Fruit fly (Drosophila melanogaster) whole organism, embryonic: ENCODE results near the gene CG14220.

Source experiments
- Adf1 ChIP-seq: fragments of 200-800 bp; sonication (Bioruptor generic); IDR thresholded peaks from 2 replicates; pipeline ENCODE4 v1.3.6; 2022; ENCODE audit warnings: missing biosample characterization, missing genetic modification characterization
- Aef1 ChIP-seq: fragments of 200-800 bp; sonication (Bioruptor generic); IDR thresholded peaks from 3 replicates; pipeline ENCODE4 v1.3.6; 2022; ENCODE audit warnings: missing biosample characterization, missing genetic modification characterization
- Bgb ChIP-seq: fragments of 200-800 bp; sonication (Bioruptor generic); IDR thresholded peaks from 2 replicates; pipeline ENCODE4 v1.3.6; 2022; ENCODE audit warnings: missing biosample characterization, missing genetic modification characterization; ENCODE audit not compliant: partially characterized antibody
- Bteb2 ChIP-seq: fragments of 200-800 bp; sonication (Bioruptor generic); optimal IDR thresholded peaks from 2 replicates; lab custom pipeline; 2016; ENCODE audit warnings: missing biosample characterization, missing genetic modification characterization
- CG10654 ChIP-seq: fragments of 200-800 bp; sonication (Bioruptor generic); optimal IDR thresholded peaks from 2 replicates; lab custom pipeline; 2016; ENCODE audit warnings: missing biosample characterization, missing genetic modification characterization
- CG11695 ChIP-seq: fragments of 200-800 bp; sonication (Bioruptor generic); IDR thresholded peaks from 3 replicates; pipeline ENCODE4 v1.3.6; 2022; ENCODE audit warnings: missing biosample characterization, missing genetic modification characterization
- CG12155 ChIP-seq: fragments of 200-800 bp; sonication (Bioruptor generic); optimal IDR thresholded peaks from 3 replicates; lab custom pipeline; 2016; ENCODE audit warnings: missing biosample characterization, missing genetic modification characterization
- CG15479 ChIP-seq: fragments of 200-800 bp; sonication (Bioruptor generic); optimal IDR thresholded peaks from 3 replicates; lab custom pipeline; 2019; ENCODE audit warnings: missing biosample characterization, mild to moderate bottlenecking, missing genetic modification characterization, moderate library complexity
- CG16779 ChIP-seq: fragments of 200-800 bp; sonication (Bioruptor generic); IDR thresholded peaks from 2 replicates; pipeline ENCODE4 v1.3.6; 2022; ENCODE audit warnings: missing biosample characterization, missing genetic modification characterization
- CG18599 ChIP-seq: fragments of 200-800 bp; sonication (Bioruptor generic); optimal IDR thresholded peaks from 3 replicates; lab custom pipeline; 2017; ENCODE audit warnings: missing biosample characterization, missing genetic modification characterization, mild to moderate bottlenecking, moderate library complexity, missing genetic modification reagents
- CG34224 ChIP-seq: fragments of 200-800 bp; sonication (Bioruptor generic); IDR thresholded peaks from 3 replicates; pipeline ENCODE4 v1.3.6; 2022; ENCODE audit warnings: missing biosample characterization, missing genetic modification characterization; ENCODE audit not compliant: partially characterized antibody
- CG34376 ChIP-seq: fragments of 200-800 bp; sonication (Bioruptor generic); optimal IDR thresholded peaks from 2 replicates; lab custom pipeline; 2018; ENCODE audit warnings: missing biosample characterization, mild to moderate bottlenecking, missing genetic modification characterization
- CG34422 ChIP-seq: fragments of 200-800 bp; sonication (Bioruptor generic); IDR thresholded peaks from 3 replicates; pipeline ENCODE4 v1.3.6; 2022; ENCODE audit warnings: missing biosample characterization, missing genetic modification characterization
- CG4360 ChIP-seq: fragments of 200-800 bp; sonication (Bioruptor generic); IDR thresholded peaks from 2 replicates; pipeline ENCODE4 v1.3.6; 2022; ENCODE audit warnings: missing biosample characterization, missing genetic modification characterization
- CG6272 ChIP-seq: fragments of 200-800 bp; sonication (Bioruptor generic); IDR thresholded peaks from 2 replicates; pipeline ENCODE4 v1.3.6; 2022; ENCODE audit warnings: missing biosample characterization, missing genetic modification characterization
- CG7987 ChIP-seq: fragments of 200-800 bp; sonication (Bioruptor generic); optimal IDR thresholded peaks from 2 replicates; lab custom pipeline; 2018; ENCODE audit warnings: missing biosample characterization, mild to moderate bottlenecking, missing genetic modification characterization, moderate library complexity
- CG8478 ChIP-seq: fragments of >200 bp; optimal IDR thresholded peaks from 2 replicates; lab custom pipeline; 2018
- CG9215 ChIP-seq: fragments of 200-800 bp; sonication (Bioruptor generic); IDR thresholded peaks from 2 replicates; pipeline ENCODE4 v1.3.6; 2022; ENCODE audit warnings: missing biosample characterization, missing genetic modification characterization
- ERR ChIP-seq: fragments of 200-800 bp; sonication (Bioruptor generic); optimal IDR thresholded peaks from 2 replicates; lab custom pipeline; 2016; ENCODE audit warnings: missing biosample characterization, missing genetic modification characterization
- Hand ChIP-seq: fragments of 200-800 bp; sonication (Bioruptor generic); optimal IDR thresholded peaks from 2 replicates; lab custom pipeline; 2017; ENCODE audit warnings: mild to moderate bottlenecking, missing biosample characterization, missing genetic modification reagents, missing genetic modification characterization
- HmgD ChIP-seq: fragments of 200-800 bp; sonication (Bioruptor generic); optimal IDR thresholded peaks from 3 replicates; lab custom pipeline; 2016; ENCODE audit warnings: missing biosample characterization, missing genetic modification characterization
- MESR4 ChIP-seq: fragments of 200-800 bp; sonication (Bioruptor generic); optimal IDR thresholded peaks from 2 replicates; lab custom pipeline; 2018; ENCODE audit warnings: missing biosample characterization, mild to moderate bottlenecking, missing genetic modification characterization, moderate library complexity
- MTF-1 ChIP-seq: fragments of 200-800 bp; sonication (Bioruptor generic); optimal IDR thresholded peaks from 2 replicates; lab custom pipeline; 2018; ENCODE audit warnings: missing biosample characterization, mild to moderate bottlenecking, missing genetic modification characterization, borderline replicate concordance
- Max ChIP-seq: fragments of 200-800 bp; sonication (Bioruptor generic); optimal IDR thresholded peaks from 2 replicates; lab custom pipeline; 2016; ENCODE audit warnings: missing biosample characterization, mild to moderate bottlenecking, missing genetic modification characterization
- Meics ChIP-seq: fragments of 200-800 bp; sonication (Bioruptor generic); optimal IDR thresholded peaks from 2 replicates; lab custom pipeline; 2017; ENCODE audit warnings: missing biosample characterization, mild to moderate bottlenecking, missing genetic modification characterization
- Scr ChIP-seq: fragments of 200-800 bp; sonication (Bioruptor generic); IDR thresholded peaks from 2 replicates; pipeline ENCODE4 v1.3.6; 2022; ENCODE audit warnings: missing biosample characterization, missing genetic modification characterization; ENCODE audit not compliant: partially characterized antibody
- YL-1 ChIP-seq: fragments of 200-800 bp; sonication (Bioruptor generic); optimal IDR thresholded peaks from 3 replicates; lab custom pipeline; 2017; ENCODE audit warnings: missing biosample characterization, mild to moderate bottlenecking, missing genetic modification characterization
- amos ChIP-seq: fragments of 200-800 bp; sonication (Bioruptor generic); IDR thresholded peaks from 2 replicates; pipeline ENCODE4 v1.3.6; 2022; ENCODE audit warnings: missing biosample characterization, missing genetic modification characterization; ENCODE audit not compliant: partially characterized antibody
- ato ChIP-seq: fragments of 200-800 bp; sonication (Bioruptor generic); IDR thresholded peaks from 2 replicates; pipeline ENCODE4 v1.3.6; 2022; ENCODE audit warnings: missing biosample characterization, missing genetic modification characterization; ENCODE audit not compliant: partially characterized antibody
- bbx ChIP-seq: fragments of 200-800 bp; sonication (Bioruptor generic); IDR thresholded peaks from 2 replicates; pipeline ENCODE4 v1.3.6; 2022; ENCODE audit warnings: missing biosample characterization, missing genetic modification characterization; ENCODE audit not compliant: partially characterized antibody
- cg ChIP-seq: fragments of 200-800 bp; sonication (Bioruptor generic); optimal IDR thresholded peaks from 3 replicates; lab custom pipeline; 2019; ENCODE audit warnings: missing biosample characterization, mild to moderate bottlenecking, missing genetic modification characterization, moderate library complexity
- chinmo ChIP-seq: fragments of 200-800 bp; sonication (Bioruptor generic); IDR thresholded peaks from 4 replicates; pipeline ENCODE4 v1.3.6; 2022; ENCODE audit warnings: missing biosample characterization, missing genetic modification characterization; ENCODE audit not compliant: partially characterized antibody
- chm ChIP-seq: fragments of 200-800 bp; sonication (Bioruptor generic); IDR thresholded peaks from 2 replicates; pipeline ENCODE4 v1.3.6; 2022; ENCODE audit warnings: missing biosample characterization, missing genetic modification characterization
- ci ChIP-seq: fragments of 200-800 bp; sonication (Bioruptor generic); IDR thresholded peaks from 3 replicates; pipeline ENCODE4 v1.3.6; 2022; ENCODE audit warnings: missing biosample characterization, missing genetic modification characterization
- crp ChIP-seq, 2 experiments: fragments of 200-800 bp; sonication (Bioruptor generic); optimal IDR thresholded peaks; 2 replicates in 1 of 2; 3 replicates in 1 of 2; lab custom pipeline; 2017; ENCODE audit warnings: missing biosample characterization in 2 of 2, missing genetic modification characterization in 2 of 2, mild to moderate bottlenecking in 1 of 2, moderate library complexity in 1 of 2
- ewg ChIP-seq: fragments of 200-800 bp; sonication (Bioruptor generic); optimal IDR thresholded peaks from 3 replicates; lab custom pipeline; 2017; ENCODE audit warnings: mild to moderate bottlenecking, missing biosample characterization, missing genetic modification reagents, missing genetic modification characterization
- fd3F ChIP-seq: fragments of 200-800 bp; sonication (Bioruptor generic); optimal IDR thresholded peaks from 2 replicates; lab custom pipeline; 2018; ENCODE audit warnings: missing biosample characterization, mild to moderate bottlenecking, missing genetic modification characterization, moderate library complexity
- gfzf ChIP-seq: fragments of 200-800 bp; sonication (Bioruptor generic); optimal IDR thresholded peaks from 2 replicates; lab custom pipeline; 2016; ENCODE audit warnings: missing biosample characterization, mild to moderate bottlenecking, missing genetic modification characterization, moderate library complexity
- kah ChIP-seq: fragments of 200-800 bp; sonication (Bioruptor generic); optimal IDR thresholded peaks from 2 replicates; lab custom pipeline; 2018; ENCODE audit warnings: missing biosample characterization, mild to moderate bottlenecking, missing genetic modification characterization
- lbe ChIP-seq: fragments of 200-800 bp; sonication (Bioruptor generic); optimal IDR thresholded peaks from 2 replicates; lab custom pipeline; 2016; ENCODE audit warnings: missing biosample characterization, mild to moderate bottlenecking, missing genetic modification characterization
- nerfin-1 ChIP-seq: fragments of 200-800 bp; sonication (Bioruptor generic); optimal IDR thresholded peaks from 3 replicates; lab custom pipeline; 2019; ENCODE audit warnings: missing biosample characterization, mild to moderate bottlenecking, missing genetic modification characterization, moderate library complexity
- nom ChIP-seq: fragments of 200-800 bp; sonication (Bioruptor generic); optimal IDR thresholded peaks from 2 replicates; lab custom pipeline; 2017; ENCODE audit warnings: missing biosample characterization, missing genetic modification characterization, mild to moderate bottlenecking, moderate library complexity, missing genetic modification reagents
- pan ChIP-seq, 4 experiments: fragments of >200 bp in 3 of 4; fragments of 200-800 bp in 1 of 4; sonication (Bioruptor generic) in 1 of 4; optimal IDR thresholded peaks in 3 of 4; IDR thresholded peaks in 1 of 4; 2 replicates each; pipeline versions ENCODE4 v1.3.6 to Lab custom; 2017 to 2022; ENCODE audit warnings: missing biosample characterization in 2 of 4, missing genetic modification characterization in 2 of 4, mixed read lengths in 1 of 4
- psq ChIP-seq: fragments of 200-800 bp; sonication (Bioruptor generic); optimal IDR thresholded peaks from 2 replicates; lab custom pipeline; 2017; ENCODE audit warnings: missing biosample characterization, missing genetic modification characterization
- twi ChIP-seq: fragments of 200-800 bp; optimal IDR thresholded peaks from 2 replicates; lab custom pipeline; 2019; ENCODE audit warnings: missing biosample characterization, mild to moderate bottlenecking, missing genetic modification characterization, moderate library complexity
- zen2 ChIP-seq: fragments of 200-800 bp; sonication (Bioruptor generic); IDR thresholded peaks from 3 replicates; pipeline ENCODE4 v1.3.6; 2022; ENCODE audit warnings: missing biosample characterization, missing genetic modification characterization; ENCODE audit not compliant: partially characterized antibody

Gene CG14220

DNA sequence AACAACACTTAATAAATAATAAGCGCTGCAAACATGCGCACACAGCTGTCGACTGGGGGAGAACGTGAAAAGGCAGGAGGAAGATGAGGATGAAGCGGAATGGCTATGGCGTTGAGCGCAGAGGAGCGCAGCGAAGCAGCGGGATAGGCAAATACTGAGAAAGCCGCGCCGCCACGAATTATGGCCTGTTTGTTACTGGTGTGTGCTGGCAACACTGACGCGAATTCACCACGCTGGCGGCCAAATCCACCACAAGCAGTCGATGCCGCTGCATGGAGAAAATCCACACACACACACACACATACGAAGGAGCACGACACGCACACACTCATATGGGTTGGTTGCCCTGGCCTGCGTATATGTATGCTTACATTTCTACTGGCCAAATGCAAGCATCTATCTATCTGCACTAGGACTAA, 35.4 kb upstream of the CG14220 start (continued):
- TF ChIP-seq gfzf: peak; percentile 29
- TF ChIP-seq YL-1 (GFP tag; lab: Kevin White, UChicago): peak; percentile 51
- TF ChIP-seq chinmo (GFP tag; lab: Robert Waterston, UW): peak; percentile 83; the same call in 3 of the 4 replicates
- peak; percentile 10 for TF ChIP-seq HmgD (GFP tag; lab: Kevin White, UChicago)
- no peak for TF ChIP-seq CG7987 (GFP tag; lab: Kevin White, UChicago)
- no peak for TF ChIP-seq pan (optimal IDR thresholded peaks at IDR 0.05; lab: Kevin White, UChicago)
- no peak for TF ChIP-seq pan (GFP tag; optimal IDR thresholded peaks at IDR 0.05 in 1 of 2, IDR thresholded peaks at IDR 0.05 in 1 of 2)
- peak; percentile 69 for TF ChIP-seq psq (GFP tag; lab: Kevin White, UChicago)
- TF ChIP-seq ci (GFP tag; lab: Robert Waterston, UW): peak; percentile 54; the same call in 2 of the 3 replicates
- TF ChIP-seq CG11695 (GFP tag; lab: Robert Waterston, UW): peak; percentile 9; the same call in 1 of the 3 replicates
- peak; percentile 11 for TF ChIP-seq Meics
- TF ChIP-seq bbx: 0 out of 2 replicates have a peak, but pooled peaks have one; percentile 24
- TF ChIP-seq CG9215: peak; percentile 86
- TF ChIP-seq Hand: peak; percentile 12
- TF ChIP-seq ERR (GFP tag; lab: Kevin White, UChicago): no peak
- peak; percentile 73 for TF ChIP-seq nerfin-1 (tag; lab: Kevin White, UChicago)
- peak; percentile 40; the same call in 1 of the 2 replicates for TF ChIP-seq chm (GFP tag; lab: Robert Waterston, UW)
- peak; percentile 18 for TF ChIP-seq CG18599 (GFP tag; lab: Kevin White, UChicago)
- TF ChIP-seq, all 482 proteins: peak for 36

DNA sequence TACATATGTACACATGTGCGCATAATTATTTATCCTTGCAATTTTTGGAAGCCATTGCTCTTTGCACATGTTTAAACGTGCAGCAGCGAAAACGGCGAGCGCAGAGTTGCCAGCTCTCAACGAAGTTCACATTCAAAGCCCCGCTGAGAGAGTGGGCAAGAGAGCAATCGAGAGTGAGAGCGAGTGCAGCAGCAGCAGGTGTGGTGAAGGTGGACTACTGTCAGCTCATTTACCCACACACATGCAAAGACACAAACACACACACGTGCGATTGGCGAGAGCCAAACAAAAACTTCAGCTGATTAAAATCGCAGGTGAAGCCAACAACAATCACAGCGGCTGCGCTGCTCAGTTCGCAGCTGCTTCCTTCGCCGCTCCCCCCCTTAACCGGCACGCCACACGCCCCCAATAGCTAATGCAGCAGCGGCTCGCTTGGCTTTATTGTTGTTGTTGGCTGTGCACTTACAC, 29.7 kb upstream of the CG14220 start:
- TF ChIP-seq ewg (GFP tag; lab: Kevin White, UChicago) (peak; percentile 47), Max (GFP tag; lab: Kevin White, UChicago) (no peak), CG10654 (GFP tag; lab: Kevin White, UChicago) (no peak), Scr (peak; percentile 14; the same call in 1 of the 2 replicates), CG6272 (GFP tag; lab: Robert Waterston, UW) (no peak), CG18599 (GFP tag; lab: Kevin White, UChicago) (no peak), CG4360 (GFP tag; lab: Robert Waterston, UW) (peak; percentile 83), twi (tag; lab: Kevin White, UChicago) (peak; percentile 4), MESR4 (peak; percentile 13), MTF-1 (peak; percentile 95), lbe (GFP tag; lab: Kevin White, UChicago) (no peak), CG16779 (GFP tag; lab: Robert Waterston, UW) (no peak), CG34376 (GFP tag; lab: Kevin White, UChicago) (peak; percentile 43), Aef1 (GFP tag; lab: Robert Waterston, UW) (peak; percentile 67), CG12155 (GFP tag; lab: Kevin White, UChicago) (peak; percentile 51), CG34224 (GFP tag; lab: Robert Waterston, UW) (peak; percentile 56; the same call in 2 of the 3 replicates), kah (peak; percentile 39), nom (GFP tag; lab: Kevin White, UChicago) (peak; percentile 62), Bgb (peak; percentile 42; the same call in 1 of the 2 replicates), CG34422 (GFP tag; lab: Robert Waterston, UW) (peak; percentile 75; the same call in 1 of the 3 replicates), cg (GFP tag; lab: Kevin White, UChicago) (peak; percentile 92), CG8478 (lab: Kevin White, UChicago) (peak; percentile 53), Adf1 (GFP tag; lab: Robert Waterston, UW) (peak; percentile 87), chinmo (GFP tag; lab: Robert Waterston, UW) (peak; percentile 98), CG15479 (peak; percentile 55), zen2 (GFP tag; lab: Robert Waterston, UW) (peak; percentile 53; the same call in 2 of the 3 replicates), amos (GFP tag; lab: Robert Waterston, UW) (peak; percentile 51; the same call in 1 of the 2 replicates), crp (GFP tag; optimal IDR thresholded peaks at IDR 0.05; lab: Kevin White, UChicago) (peak in 1 of 2 experiments; percentile 51), fd3F (GFP tag; lab: Kevin White, UChicago) (no peak), ato (GFP tag; lab: Robert Waterston, UW) (0 out of 2 replicates have a peak, but pooled peaks have one; percentile 18), Bteb2 (no peak)
